Fruit fly (Drosophila melanogaster): ENCODE results near the gene CG11656.

dm6 chr3R:13033670-13034069 lies 24.0 kb downstream of the CG11656 start:
- TF ChIP-seq insv (optimal IDR thresholded peaks at IDR 0.05) (no peak), ttk (optimal IDR thresholded peaks at IDR 0.05) (no peak), Sin3A (optimal IDR thresholded peaks at IDR 0.05) (no peak), Myc (optimal IDR thresholded peaks at IDR 0.05) (no peak), psq (optimal IDR thresholded peaks at IDR 0.05) (no peak)
